Worm (Caenorhabditis elegans): ENCODE measurements around the gene F47B10.3.

- TF ChIP-seq him-1 (tag; optimal IDR thresholded peaks at IDR 0.05) (no peak), W03F9.2 (tag; optimal IDR thresholded peaks at IDR 0.05) (no peak), dao-5 (tag; optimal IDR thresholded peaks at IDR 0.05) (no peak)
Measured at ce11 chrX:10888201-10888600, 3.8 kb upstream of the F47B10.3 start, which contains the start of gene F47B10.6.

Data from whole organism, L4/young adult.